Fruit fly (Drosophila melanogaster) whole organism, adult: ENCODE results near the gene CG43707.

ENCODE experiments used
- CG11617 ChIP-seq: fragments of 200-800 bp; sonication (Bioruptor generic); optimal IDR thresholded peaks from 2 replicates; lab custom pipeline; 2017; ENCODE audit warnings: mild to moderate bottlenecking, missing biosample characterization, missing genetic modification reagents, missing genetic modification characterization
- CG12768 ChIP-seq: fragments of 200-800 bp; sonication (Bioruptor generic); optimal IDR thresholded peaks from 2 replicates; lab custom pipeline; 2017; ENCODE audit warnings: missing biosample characterization, missing genetic modification characterization, mild to moderate bottlenecking, moderate library complexity, missing genetic modification reagents
- CG14711 ChIP-seq: fragments of 200-800 bp; sonication (Bioruptor generic); optimal IDR thresholded peaks from 2 replicates; lab custom pipeline; 2018; ENCODE audit warnings: missing biosample characterization, mild to moderate bottlenecking, missing genetic modification characterization, moderate library complexity
- CG7045 ChIP-seq: fragments of 200-800 bp; sonication (Bioruptor generic); optimal IDR thresholded peaks from 2 replicates; lab custom pipeline; 2017; ENCODE audit warnings: missing biosample characterization, mild to moderate bottlenecking, missing genetic modification characterization
- CG7101 ChIP-seq: fragments of 200-800 bp; sonication (Bioruptor generic); optimal IDR thresholded peaks from 2 replicates; lab custom pipeline; 2018; ENCODE audit warnings: missing biosample characterization, mild to moderate bottlenecking, missing genetic modification characterization, moderate library complexity
- Hr96 ChIP-seq: fragments of 200-800 bp; sonication (Bioruptor generic); optimal IDR thresholded peaks from 2 replicates; lab custom pipeline; 2016; ENCODE audit warnings: missing biosample characterization, missing genetic modification characterization
- cic ChIP-seq: fragments of 200-800 bp; sonication (Bioruptor generic); optimal IDR thresholded peaks from 2 replicates; lab custom pipeline; 2017; ENCODE audit warnings: missing biosample characterization, mild to moderate bottlenecking, missing genetic modification characterization, moderate library complexity
- kay ChIP-seq: fragments of 200-800 bp; sonication (Bioruptor generic); peaks from one replicate; lab custom pipeline; 2016; ENCODE audit warnings: missing biosample characterization, missing genetic modification characterization, borderline replicate concordance

DNA sequence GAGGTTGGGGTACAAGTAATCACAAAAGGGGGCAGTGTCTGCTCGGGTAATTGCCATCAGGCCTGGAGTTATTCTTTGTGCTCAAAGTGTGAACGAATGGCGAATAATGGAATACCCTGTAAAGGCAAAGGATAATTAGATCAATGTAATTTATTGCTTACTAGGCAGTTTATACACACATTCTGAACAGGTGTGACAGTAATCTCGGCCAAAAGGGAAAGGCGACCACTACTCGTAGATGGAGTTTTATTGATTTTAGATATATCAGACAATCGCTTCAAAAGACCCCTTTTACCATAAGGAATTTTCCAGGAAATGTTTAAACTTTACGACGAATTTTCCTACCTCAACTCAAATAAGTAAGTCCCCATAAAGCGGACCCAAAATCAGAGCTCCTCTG, 23.5 kb downstream of the CG43707 start:
- no peak for TF ChIP-seq CG11617 (GFP tag; lab: Kevin White, UChicago)
- TF ChIP-seq CG7045 (GFP tag; lab: Kevin White, UChicago): no peak
- no peak for TF ChIP-seq CG14711 (tag; lab: Kevin White, UChicago)
- TF ChIP-seq kay: no peak
- no peak for TF ChIP-seq cic
- no peak for TF ChIP-seq CG7101 (tag; lab: Kevin White, UChicago)
- TF ChIP-seq Hr96 (GFP tag; lab: Kevin White, UChicago): no peak
- TF ChIP-seq CG12768 (GFP tag; lab: Kevin White, UChicago): no peak
